Fruit fly (Drosophila melanogaster) whole organism, embryonic: ENCODE measurements around the gene Actn.

ENCODE experiments used
- Atf6 ChIP-seq: fragments of 200-800 bp; sonication (Bioruptor generic); IDR thresholded peaks from 2 replicates; pipeline ENCODE4 v1.3.6; 2022; ENCODE audit warnings: missing biosample characterization, missing genetic modification characterization
- CG14710 ChIP-seq: fragments of 200-800 bp; sonication (Bioruptor generic); optimal IDR thresholded peaks from 3 replicates; lab custom pipeline; 2019; ENCODE audit warnings: missing biosample characterization, mild to moderate bottlenecking, missing genetic modification characterization, moderate library complexity
- CG15514 ChIP-seq: fragments of 200-800 bp; sonication (Bioruptor generic); optimal IDR thresholded peaks from 3 replicates; lab custom pipeline; 2017; ENCODE audit warnings: missing biosample characterization, missing genetic modification characterization, mild to moderate bottlenecking, moderate library complexity, missing genetic modification reagents
- CG1647 ChIP-seq: fragments of 200-800 bp; sonication (Bioruptor generic); optimal IDR thresholded peaks from 3 replicates; lab custom pipeline; 2016; ENCODE audit warnings: missing biosample characterization, missing genetic modification characterization
- CG17802 ChIP-seq: fragments of 200-800 bp; sonication (Bioruptor generic); optimal IDR thresholded peaks from 2 replicates; lab custom pipeline; 2018; ENCODE audit warnings: missing biosample characterization, mild to moderate bottlenecking, missing genetic modification characterization, moderate library complexity
- CG30431 ChIP-seq: fragments of 200-800 bp; sonication (Bioruptor generic); optimal IDR thresholded peaks from 2 replicates; lab custom pipeline; 2017; ENCODE audit warnings: missing biosample characterization, missing genetic modification characterization
- CG31441 ChIP-seq: fragments of 200-800 bp; sonication (Bioruptor generic); IDR thresholded peaks from 2 replicates; pipeline ENCODE4 v1.3.6; 2022; ENCODE audit warnings: missing biosample characterization, missing genetic modification characterization
- CG33557 ChIP-seq: fragments of 200-800 bp; sonication (Bioruptor generic); optimal IDR thresholded peaks from 2 replicates; lab custom pipeline; 2019; ENCODE audit warnings: missing biosample characterization, mild to moderate bottlenecking, missing genetic modification characterization, moderate library complexity
- CG3995 ChIP-seq: fragments of 200-800 bp; sonication (Bioruptor generic); optimal IDR thresholded peaks from 3 replicates; lab custom pipeline; 2016; ENCODE audit warnings: missing biosample characterization, missing genetic modification characterization
- CG4730 ChIP-seq: fragments of 200-800 bp; sonication (Bioruptor generic); IDR thresholded peaks from 2 replicates; pipeline ENCODE4 v1.3.6; 2022; ENCODE audit warnings: missing biosample characterization, missing genetic modification characterization
- CG4820 ChIP-seq: fragments of 200-800 bp; sonication (Bioruptor generic); optimal IDR thresholded peaks from 3 replicates; lab custom pipeline; 2016; ENCODE audit warnings: missing biosample characterization, missing genetic modification characterization
- CG5180 ChIP-seq: fragments of 200-800 bp; sonication (Bioruptor generic); optimal IDR thresholded peaks from 3 replicates; lab custom pipeline; 2017; ENCODE audit warnings: missing biosample characterization, missing genetic modification characterization, mild to moderate bottlenecking, moderate library complexity, missing genetic modification reagents
- CG6689 ChIP-seq: fragments of 200-800 bp; sonication (Bioruptor generic); IDR thresholded peaks from 2 replicates; pipeline ENCODE4 v1.3.6; 2022; ENCODE audit warnings: missing biosample characterization, missing genetic modification characterization
- CG6765 ChIP-seq: fragments of 200-800 bp; sonication (Bioruptor generic); optimal IDR thresholded peaks from 3 replicates; lab custom pipeline; 2017; ENCODE audit warnings: missing biosample characterization, mild to moderate bottlenecking, missing genetic modification characterization
- CG6854 ChIP-seq: fragments of 200-800 bp; sonication (Bioruptor generic); optimal IDR thresholded peaks from 3 replicates; lab custom pipeline; 2017; ENCODE audit warnings: missing biosample characterization, mild to moderate bottlenecking, missing genetic modification characterization
- CG8388 ChIP-seq: fragments of 200-800 bp; sonication (Bioruptor generic); optimal IDR thresholded peaks from 2 replicates; lab custom pipeline; 2019; ENCODE audit warnings: missing biosample characterization, mild to moderate bottlenecking, missing genetic modification characterization, moderate library complexity
- Chrac-16 ChIP-seq: fragments of 200-800 bp; sonication (Bioruptor generic); optimal IDR thresholded peaks from 3 replicates; lab custom pipeline; 2016; ENCODE audit warnings: missing biosample characterization, missing genetic modification characterization
- CrebB ChIP-seq: fragments of 200-800 bp; sonication (Bioruptor generic); optimal IDR thresholded peaks from 3 replicates; lab custom pipeline; 2018; ENCODE audit warnings: missing biosample characterization, mild to moderate bottlenecking, missing genetic modification characterization
- E2f2 ChIP-seq: fragments of 200-800 bp; sonication (Bioruptor generic); IDR thresholded peaks from 2 replicates; pipeline ENCODE4 v1.3.6; 2022; ENCODE audit warnings: missing biosample characterization, missing genetic modification characterization
- Hsf ChIP-seq: fragments of 200-800 bp; sonication (Bioruptor generic); optimal IDR thresholded peaks from 3 replicates; lab custom pipeline; 2016; ENCODE audit warnings: missing biosample characterization, missing genetic modification characterization
- Kr ChIP-seq: fragments of 200-800 bp; sonication (Bioruptor generic); optimal IDR thresholded peaks from 2 replicates; lab custom pipeline; 2017; ENCODE audit warnings: missing biosample characterization, mild to moderate bottlenecking, missing genetic modification characterization
- MBD-R2 ChIP-seq: fragments of 200-800 bp; sonication (Bioruptor generic); IDR thresholded peaks from 2 replicates; pipeline ENCODE4 v1.3.6; 2022; ENCODE audit warnings: missing biosample characterization, missing genetic modification characterization
- Meics ChIP-seq: fragments of 200-800 bp; sonication (Bioruptor generic); optimal IDR thresholded peaks from 2 replicates; lab custom pipeline; 2017; ENCODE audit warnings: missing biosample characterization, mild to moderate bottlenecking, missing genetic modification characterization
- NC2β ChIP-seq: fragments of 200-800 bp; sonication (Bioruptor generic); optimal IDR thresholded peaks from 2 replicates; lab custom pipeline; 2016; ENCODE audit warnings: missing biosample characterization, missing genetic modification characterization
- Nf-YB ChIP-seq: fragments of 200-800 bp; sonication (Bioruptor generic); optimal IDR thresholded peaks from 3 replicates; lab custom pipeline; 2019; ENCODE audit warnings: missing biosample characterization, mild to moderate bottlenecking, missing genetic modification characterization, moderate library complexity
- Oli ChIP-seq: fragments of 200-800 bp; sonication (Bioruptor generic); optimal IDR thresholded peaks from 2 replicates; lab custom pipeline; 2018; ENCODE audit warnings: missing biosample characterization, mild to moderate bottlenecking, missing genetic modification characterization, moderate library complexity
- Sry-β ChIP-seq: fragments of 200-800 bp; sonication (Bioruptor generic); optimal IDR thresholded peaks from 2 replicates; lab custom pipeline; 2018; ENCODE audit warnings: missing biosample characterization, mild to moderate bottlenecking, missing genetic modification characterization, moderate library complexity
- bbx ChIP-seq: fragments of 200-800 bp; sonication (Bioruptor generic); IDR thresholded peaks from 2 replicates; pipeline ENCODE4 v1.3.6; 2022; ENCODE audit warnings: missing biosample characterization, missing genetic modification characterization; ENCODE audit not compliant: partially characterized antibody
- btn ChIP-seq: fragments of 200-800 bp; sonication (Bioruptor generic); optimal IDR thresholded peaks from 2 replicates; lab custom pipeline; 2016; ENCODE audit warnings: missing biosample characterization, missing genetic modification characterization
- cato ChIP-seq: fragments of 200-800 bp; sonication (Bioruptor generic); optimal IDR thresholded peaks from 2 replicates; lab custom pipeline; 2016; ENCODE audit warnings: missing biosample characterization, missing genetic modification characterization, borderline replicate concordance
- croc ChIP-seq: fragments of 200-800 bp; sonication (Bioruptor generic); conservative IDR thresholded peaks from 3 replicates; pipeline ENCODE4 v1.3.6; 2022; ENCODE audit warnings: missing biosample characterization, missing genetic modification characterization
- crol ChIP-seq: fragments of 200-800 bp; sonication (Bioruptor generic); IDR thresholded peaks from 2 replicates; pipeline ENCODE4 v1.3.6; 2022; ENCODE audit warnings: missing biosample characterization, missing genetic modification characterization
- fru ChIP-seq: fragments of >200 bp; optimal IDR thresholded peaks from 2 replicates; lab custom pipeline; 2017
- fu2 ChIP-seq: fragments of 200-800 bp; sonication (Bioruptor generic); optimal IDR thresholded peaks from 2 replicates; lab custom pipeline; 2016; ENCODE audit warnings: missing biosample characterization, missing genetic modification characterization
- gce ChIP-seq: fragments of 200-800 bp; sonication (Bioruptor generic); IDR thresholded peaks from 3 replicates; pipeline ENCODE4 v1.3.6; 2022; ENCODE audit warnings: missing biosample characterization, missing genetic modification characterization
- gfzf ChIP-seq: fragments of 200-800 bp; sonication (Bioruptor generic); optimal IDR thresholded peaks from 2 replicates; lab custom pipeline; 2016; ENCODE audit warnings: missing biosample characterization, mild to moderate bottlenecking, missing genetic modification characterization, moderate library complexity
- kay ChIP-seq: fragments of 200-800 bp; sonication (Bioruptor generic); optimal IDR thresholded peaks from 2 replicates; lab custom pipeline; 2016; ENCODE audit warnings: missing biosample characterization, missing genetic modification characterization
- nom ChIP-seq: fragments of 200-800 bp; sonication (Bioruptor generic); optimal IDR thresholded peaks from 2 replicates; lab custom pipeline; 2017; ENCODE audit warnings: missing biosample characterization, missing genetic modification characterization, mild to moderate bottlenecking, moderate library complexity, missing genetic modification reagents
- onecut ChIP-seq: fragments of 200-800 bp; sonication (Bioruptor generic); IDR thresholded peaks from 2 replicates; pipeline ENCODE4 v1.3.6; 2022; ENCODE audit warnings: missing biosample characterization, missing genetic modification characterization
- pita ChIP-seq: fragments of 200-800 bp; sonication (Bioruptor generic); optimal IDR thresholded peaks from 2 replicates; lab custom pipeline; 2017; ENCODE audit warnings: missing biosample characterization, mild to moderate bottlenecking, missing genetic modification characterization
- pzg ChIP-seq: fragments of 200-800 bp; sonication (Bioruptor generic); optimal IDR thresholded peaks from 3 replicates; lab custom pipeline; 2018; ENCODE audit warnings: missing biosample characterization, mild to moderate bottlenecking, missing genetic modification characterization, moderate library complexity
- row ChIP-seq: fragments of 200-800 bp; sonication (Bioruptor generic); IDR thresholded peaks from 3 replicates; pipeline ENCODE4 v1.3.6; 2022; ENCODE audit warnings: missing biosample characterization, missing genetic modification characterization
- sc ChIP-seq, 3 experiments: fragments of >200 bp in 2 of 3; fragments of 200-800 bp in 1 of 3; sonication (Bioruptor generic) in 1 of 3; optimal IDR thresholded peaks; 2 replicates in 2 of 3; 3 replicates in 1 of 3; lab custom pipeline; 2017; ENCODE audit warnings: mild to moderate bottlenecking in 1 of 3, missing biosample characterization in 1 of 3, missing genetic modification characterization in 1 of 3, missing genetic modification reagents in 1 of 3
- shn ChIP-seq: fragments of 200-800 bp; sonication (Bioruptor generic); optimal IDR thresholded peaks from 3 replicates; lab custom pipeline; 2016; ENCODE audit warnings: missing biosample characterization, missing genetic modification characterization
- so ChIP-seq: fragments of 200-800 bp; sonication (Bioruptor generic); IDR thresholded peaks from 3 replicates; pipeline ENCODE4 v1.3.6; 2022; ENCODE audit warnings: missing biosample characterization, missing genetic modification characterization
- tio ChIP-seq: fragments of 200-800 bp; sonication (Bioruptor generic); optimal IDR thresholded peaks from 2 replicates; lab custom pipeline; 2017; ENCODE audit warnings: missing biosample characterization, missing genetic modification characterization, inconsistent platforms
- trem ChIP-seq: fragments of 200-800 bp; optimal IDR thresholded peaks from 3 replicates; lab custom pipeline; 2019; ENCODE audit warnings: missing biosample characterization, mild to moderate bottlenecking, missing genetic modification characterization, moderate library complexity
- twi ChIP-seq: fragments of 200-800 bp; optimal IDR thresholded peaks from 2 replicates; lab custom pipeline; 2019; ENCODE audit warnings: missing biosample characterization, mild to moderate bottlenecking, missing genetic modification characterization, moderate library complexity
- wek ChIP-seq: fragments of 200-800 bp; sonication (Bioruptor generic); optimal IDR thresholded peaks from 3 replicates; lab custom pipeline; 2018; ENCODE audit warnings: missing biosample characterization, mild to moderate bottlenecking, missing genetic modification characterization, moderate library complexity

Gene Actn

dm6 chrX:2076412-2077357 is 34.6 kb upstream of the Actn start, which contains the start of gene CG4025:
CG4025 (plus strand) TSS chrX:2076966.
- no peak for TF ChIP-seq cato (GFP tag; lab: Kevin White, UChicago)
- TF ChIP-seq row, result peak; percentile 20; the same call in 1 of the 3 replicates
- no peak for TF ChIP-seq CG31441 (GFP tag; lab: Robert Waterston, UW)
- TF ChIP-seq Nf-YB, result peak; percentile 72
- TF ChIP-seq gfzf (GFP tag; lab: Kevin White, UChicago), result peak; percentile 40
- no peak for TF ChIP-seq Hsf (GFP tag; lab: Kevin White, UChicago)
- no peak for TF ChIP-seq fru
- TF ChIP-seq CG4730 (GFP tag; lab: Robert Waterston, UW), result no peak
- TF ChIP-seq btn, result no peak
- TF ChIP-seq CG33557 (GFP tag; lab: Kevin White, UChicago), result no peak
- TF ChIP-seq so (GFP tag; lab: Robert Waterston, UW), result no peak
- peak; percentile 49 for TF ChIP-seq kay (GFP tag; lab: Kevin White, UChicago)
- TF ChIP-seq twi (tag; lab: Kevin White, UChicago), result no peak
- TF ChIP-seq CG4820 (GFP tag; lab: Kevin White, UChicago), result no peak
- no peak for TF ChIP-seq CG14710 (tag; lab: Kevin White, UChicago)
- TF ChIP-seq Meics (GFP tag; lab: Kevin White, UChicago), result no peak
- no peak for TF ChIP-seq sc (optimal IDR thresholded peaks at IDR 0.05; lab: Kevin White, UChicago)
- TF ChIP-seq sc (GFP tag; optimal IDR thresholded peaks at IDR 0.05; lab: Kevin White, UChicago), result no peak
- TF ChIP-seq CG6765, result no peak
- TF ChIP-seq fu2 (GFP tag; lab: Kevin White, UChicago), result no peak
- TF ChIP-seq trem, result no peak
- peak; percentile 90 for TF ChIP-seq Sry-β
- TF ChIP-seq bbx (GFP tag; lab: Robert Waterston, UW), result no peak
- TF ChIP-seq CG3995 (GFP tag; lab: Kevin White, UChicago), result no peak
- no peak for TF ChIP-seq CG6689 (GFP tag; lab: Robert Waterston, UW)
- TF ChIP-seq gce (GFP tag; lab: Robert Waterston, UW), result no peak
- TF ChIP-seq tio (GFP tag; lab: Kevin White, UChicago), result no peak
- TF ChIP-seq Chrac-16 (GFP tag; lab: Kevin White, UChicago), result no peak
- TF ChIP-seq CG6854 (GFP tag; lab: Kevin White, UChicago), result no peak
- TF ChIP-seq NC2β (GFP tag; lab: Kevin White, UChicago), result no peak
- 0 out of 2 replicates have a peak, but pooled peaks have one; percentile 24 for TF ChIP-seq MBD-R2 (GFP tag; lab: Robert Waterston, UW)
- no peak for TF ChIP-seq nom (GFP tag; lab: Kevin White, UChicago)
- TF ChIP-seq shn, result no peak
- TF ChIP-seq Atf6, result no peak
- TF ChIP-seq CG5180 (GFP tag; lab: Kevin White, UChicago), result no peak
- TF ChIP-seq Kr (GFP tag; lab: Kevin White, UChicago), result no peak
- no peak for TF ChIP-seq CrebB
- TF ChIP-seq pzg (GFP tag; lab: Kevin White, UChicago), result peak; percentile 34
- TF ChIP-seq wek, result peak; percentile 46
- TF ChIP-seq crol, result 0 out of 2 replicates have a peak, but pooled peaks have one; percentile 19
- TF ChIP-seq CG8388 (GFP tag; lab: Kevin White, UChicago), result no peak
- TF ChIP-seq CG1647, result no peak
- peak; percentile 83 for TF ChIP-seq E2f2 (GFP tag; lab: Robert Waterston, UW)
- no peak for TF ChIP-seq onecut (GFP tag; lab: Robert Waterston, UW)
- TF ChIP-seq Oli (tag; lab: Kevin White, UChicago), result no peak
- TF ChIP-seq pita (GFP tag; lab: Kevin White, UChicago), result no peak
- no peak for TF ChIP-seq CG17802 (tag; lab: Kevin White, UChicago)
- no peak for TF ChIP-seq CG30431 (GFP tag; lab: Kevin White, UChicago)
- TF ChIP-seq CG15514 (GFP tag; lab: Kevin White, UChicago), result peak; percentile 7
- TF ChIP-seq croc (GFP tag; lab: Robert Waterston, UW), result no peak
